Worm (Caenorhabditis elegans): Measurements from ENCODE around the gene dmd-3.

dmd-3 gene

ce11 chrV:19622440-19622914 lies 32.6 kb downstream of the dmd-3 start, which contains the start of gene Y43F8C.3 (continued):
- TF ChIP-seq zip-8 (tag; optimal IDR thresholded peaks at IDR 0.05) = no peak
- TF ChIP-seq nhr-28 (tag; optimal IDR thresholded peaks at IDR 0.05) = no peak

ce11 chrV:19620098-19620497 lies 35.0 kb downstream of the dmd-3 start:
- TF ChIP-seq drap-1 (GFP tag; optimal IDR thresholded peaks at IDR 0.05) (peak; percentile 2), nhr-2 (tag; optimal IDR thresholded peaks at IDR 0.05) (no peak)

ce11 chrV:19613161-19613560 lies 41.9 kb downstream of the dmd-3 start, which contains the start of gene nlp-26:
TSS of gene nlp-26 (plus strand) at chrV:19613461.
- TF ChIP-seq pha-4 (tag; optimal IDR thresholded peaks at IDR 0.05) (no peak), sem-2 (GFP tag; optimal IDR thresholded peaks at IDR 0.05) (no peak), ceh-83 (GFP tag; optimal IDR thresholded peaks at IDR 0.05) (no peak), drap-1 (GFP tag; optimal IDR thresholded peaks at IDR 0.05) (no peak), cnd-1 (tag; optimal IDR thresholded peaks at IDR 0.05) (no peak), nhr-76 (tag; optimal IDR thresholded peaks at IDR 0.05) (no peak), unc-62 (GFP tag; optimal IDR thresholded peaks at IDR 0.05) (no peak)

ce11 chrV:19611675-19612345 lies 43.2 kb downstream of the dmd-3 start:
- TF ChIP-seq lsy-2 (tag; optimal IDR thresholded peaks at IDR 0.05) (no peak), nhr-76 (tag; optimal IDR thresholded peaks at IDR 0.05) (no peak), nhr-12 (tag; optimal IDR thresholded peaks at IDR 0.05) (no peak), drap-1 (GFP tag; optimal IDR thresholded peaks at IDR 0.05) (peak; percentile 31), elt-3 (tag; optimal IDR thresholded peaks at IDR 0.05) (no peak)

ce11 chrV:19610118-19610707 lies 44.8 kb downstream of the dmd-3 start:
- no peak for TF ChIP-seq ceh-83 (GFP tag; optimal IDR thresholded peaks at IDR 0.05)
- TF ChIP-seq elt-1 (tag; optimal IDR thresholded peaks at IDR 0.05; ENCODE audit: borderline replicate concordance, insufficient read depth) = no peak
- TF ChIP-seq ceh-39 (tag; optimal IDR thresholded peaks at IDR 0.05) = no peak
- TF ChIP-seq unc-39 (tag; optimal IDR thresholded peaks at IDR 0.05) = no peak
- no peak for TF ChIP-seq ztf-11 (tag; optimal IDR thresholded peaks at IDR 0.05)
- no peak for TF ChIP-seq sptf-1 (tag; optimal IDR thresholded peaks at IDR 0.05)
- TF ChIP-seq unc-120 (tag; optimal IDR thresholded peaks at IDR 0.05; ENCODE audit: poor library complexity, severe bottlenecking) = no peak
- TF ChIP-seq unc-62 (GFP tag; optimal IDR thresholded peaks at IDR 0.05) = no peak
- no peak for TF ChIP-seq blmp-1 (tag; optimal IDR thresholded peaks at IDR 0.05)
- TF ChIP-seq flh-1 (GFP tag; optimal IDR thresholded peaks at IDR 0.05) = no peak
- no peak for TF ChIP-seq sem-2 (GFP tag; optimal IDR thresholded peaks at IDR 0.05)
- TF ChIP-seq mep-1 (tag; optimal IDR thresholded peaks at IDR 0.05) = no peak

ce11 chrV:19609194-19609593 lies 45.9 kb downstream of the dmd-3 start, which contains the start of gene grsp-1:
TSS of gene grsp-1 (plus strand) at chrV:19609494.
- TF ChIP-seq ces-1 (GFP tag; optimal IDR thresholded peaks at IDR 0.05) (no peak), nhr-28 (tag; optimal IDR thresholded peaks at IDR 0.05) (no peak), ztf-11 (tag; optimal IDR thresholded peaks at IDR 0.05) (no peak)

ce11 chrV:19608665-19609064 lies 46.4 kb downstream of the dmd-3 start:
- TF ChIP-seq nhr-12 (tag; optimal IDR thresholded peaks at IDR 0.05) (no peak), nhr-2 (tag; optimal IDR thresholded peaks at IDR 0.05) (no peak), lsy-2 (tag; optimal IDR thresholded peaks at IDR 0.05) (no peak), cnd-1 (tag; optimal IDR thresholded peaks at IDR 0.05) (no peak), ceh-43 (GFP tag; optimal IDR thresholded peaks at IDR 0.05) (no peak), unc-120 (tag; optimal IDR thresholded peaks at IDR 0.05; ENCODE audit: poor library complexity, severe bottlenecking) (no peak), snpc-4 (tag; optimal IDR thresholded peaks at IDR 0.05) (no peak), nhr-28 (tag; optimal IDR thresholded peaks at IDR 0.05) (no peak), nhr-237 (tag; optimal IDR thresholded peaks at IDR 0.05) (no peak)
